Fruit fly (Drosophila melanogaster): ENCODE data around the gene Or67b.

Or67b gene

dm6 chr3L:9614589-9615442 is 14.2 kb downstream of the Or67b start, which contains the start of gene LanB2:
TSS of gene LanB2 (plus strand) at chr3L:9614914.
- TF ChIP-seq CG8159 (tag; optimal IDR thresholded peaks at IDR 0.05), result peak; percentile 37
- TF ChIP-seq CG34367 (tag; optimal IDR thresholded peaks at IDR 0.05), result no peak
- TF ChIP-seq EcR (GFP tag; optimal IDR thresholded peaks at IDR 0.05), result peak; percentile 81
- TF ChIP-seq CG32121 (GFP tag; IDR thresholded peaks at IDR 0.05), result no peak; the same call in 1 of the 2 replicates
- TF ChIP-seq Pif1A (GFP tag; optimal IDR thresholded peaks at IDR 0.05), result peak; percentile 15
- TF ChIP-seq CG10348 (GFP tag; IDR thresholded peaks at IDR 0.05), result no peak
- TF ChIP-seq CG12605 (GFP tag; IDR thresholded peaks at IDR 0.05), result 0 out of 2 replicates have a peak, but pooled peaks have one; percentile 13
- peak; percentile 59; the same call in 1 of the 3 replicates for TF ChIP-seq fd96Ca (GFP tag; IDR thresholded peaks at IDR 0.05)
- no peak for TF ChIP-seq CG13204 (GFP tag; optimal IDR thresholded peaks at IDR 0.05)
- TF ChIP-seq Snoo (tag; optimal IDR thresholded peaks at IDR 0.05), result no peak
- peak; percentile 1 for TF ChIP-seq CG15710 (tag; optimal IDR thresholded peaks at IDR 0.05)
- TF ChIP-seq CG14655 (GFP tag; optimal IDR thresholded peaks at IDR 0.05), result no peak
- TF ChIP-seq Ets98B (GFP tag; IDR thresholded peaks at IDR 0.05), result peak; percentile 66; the same call in 1 of the 2 replicates
- no peak; the same call in 2 of the 3 replicates for TF ChIP-seq CG4496 (GFP tag; IDR thresholded peaks at IDR 0.05)
- TF ChIP-seq gl (tag; optimal IDR thresholded peaks at IDR 0.05), result peak; percentile 23

- TF ChIP-seq CG32121 (GFP tag; IDR thresholded peaks at IDR 0.05), result no peak
- TF ChIP-seq CG8301 (tag; optimal IDR thresholded peaks at IDR 0.05), result no peak
- TF ChIP-seq D1 (tag; optimal IDR thresholded peaks at IDR 0.05), result peak; percentile 86
- TF ChIP-seq CG10348 (GFP tag; IDR thresholded peaks at IDR 0.05), result no peak
- TF ChIP-seq fd96Ca (GFP tag; IDR thresholded peaks at IDR 0.05), result no peak
- no peak for TF ChIP-seq EcR (GFP tag; optimal IDR thresholded peaks at IDR 0.05)
These were observed 14.9 kb downstream of the Or67b start for dm6 chr3L:9613960-9614588.

- no peak for TF ChIP-seq CG14655 (GFP tag; optimal IDR thresholded peaks at IDR 0.05)
- TF ChIP-seq D1 (tag; optimal IDR thresholded peaks at IDR 0.05), result no peak
- TF ChIP-seq CG12605 (GFP tag; IDR thresholded peaks at IDR 0.05), result no peak
- no peak for TF ChIP-seq CG13204 (GFP tag; optimal IDR thresholded peaks at IDR 0.05)
- TF ChIP-seq CG34367 (tag; optimal IDR thresholded peaks at IDR 0.05), result no peak
- TF ChIP-seq Pif1B (GFP tag; optimal IDR thresholded peaks at IDR 0.05), result no peak
- TF ChIP-seq rn (GFP tag; IDR thresholded peaks at IDR 0.05), result no peak
- TF ChIP-seq fd96Ca (GFP tag; IDR thresholded peaks at IDR 0.05), result no peak
- no peak for TF ChIP-seq CG32121 (GFP tag; IDR thresholded peaks at IDR 0.05)
- no peak for TF ChIP-seq gl (tag; optimal IDR thresholded peaks at IDR 0.05)
- TF ChIP-seq CG8159 (tag; optimal IDR thresholded peaks at IDR 0.05), result no peak
- TF ChIP-seq CG17806 (tag; optimal IDR thresholded peaks at IDR 0.05), result no peak
These were observed 27.8 kb downstream of the Or67b start, which contains the start of the genes CG3088 and CG3306 for dm6 chr3L:9601225-9601624. TSS of gene CG3088 (minus strand) at chr3L:9601325. TSS of gene CG3306 (plus strand) at chr3L:9601523.

- TF ChIP-seq CG10348 (GFP tag; IDR thresholded peaks at IDR 0.05) (no peak), EcR (GFP tag; optimal IDR thresholded peaks at IDR 0.05) (no peak), CG13204 (GFP tag; optimal IDR thresholded peaks at IDR 0.05) (no peak), CG12605 (GFP tag; IDR thresholded peaks at IDR 0.05) (no peak), fd96Ca (GFP tag; IDR thresholded peaks at IDR 0.05) (no peak), CG15710 (tag; optimal IDR thresholded peaks at IDR 0.05) (no peak), D1 (tag; optimal IDR thresholded peaks at IDR 0.05) (no peak), CG14655 (GFP tag; optimal IDR thresholded peaks at IDR 0.05) (no peak), CG8301 (tag; optimal IDR thresholded peaks at IDR 0.05) (no peak), Pif1B (GFP tag; optimal IDR thresholded peaks at IDR 0.05) (no peak), gl (tag; optimal IDR thresholded peaks at IDR 0.05) (no peak), CG34367 (tag; optimal IDR thresholded peaks at IDR 0.05) (no peak)
These were observed 30.3 kb downstream of the Or67b start, which contains the start of gene CG3222 for dm6 chr3L:9598688-9599087. TSS of gene CG3222 (plus strand) at chr3L:9598988.

- TF ChIP-seq Ets98B (GFP tag; IDR thresholded peaks at IDR 0.05) (no peak), Pif1B (GFP tag; optimal IDR thresholded peaks at IDR 0.05) (no peak), fd96Ca (GFP tag; IDR thresholded peaks at IDR 0.05) (no peak)
These were observed 31.5 kb downstream of the Or67b start, which contains the start of gene Tmc for dm6 chr3L:9597464-9597863. TSS of gene Tmc (plus strand) at chr3L:9597764.

dm6 chr3L:9583388-9583787 is 45.6 kb downstream of the Or67b start:
- TF ChIP-seq CG17806 (tag; optimal IDR thresholded peaks at IDR 0.05) (no peak), CG14655 (GFP tag; optimal IDR thresholded peaks at IDR 0.05) (no peak), CG9948 (tag; optimal IDR thresholded peaks at IDR 0.05) (no peak), CG32121 (GFP tag; IDR thresholded peaks at IDR 0.05) (no peak), rn (GFP tag; IDR thresholded peaks at IDR 0.05) (no peak), CG8301 (tag; optimal IDR thresholded peaks at IDR 0.05) (no peak), CG13204 (GFP tag; optimal IDR thresholded peaks at IDR 0.05) (no peak), CG34367 (tag; optimal IDR thresholded peaks at IDR 0.05) (no peak), D1 (tag; optimal IDR thresholded peaks at IDR 0.05) (no peak), Ets98B (GFP tag; IDR thresholded peaks at IDR 0.05) (no peak), Pif1B (GFP tag; optimal IDR thresholded peaks at IDR 0.05) (no peak), CG4496 (GFP tag; IDR thresholded peaks at IDR 0.05) (no peak), Snoo (tag; optimal IDR thresholded peaks at IDR 0.05) (no peak), CG10348 (GFP tag; IDR thresholded peaks at IDR 0.05) (no peak), CG12605 (GFP tag; IDR thresholded peaks at IDR 0.05) (no peak), Pif1A (GFP tag; optimal IDR thresholded peaks at IDR 0.05) (no peak)
